Worm (Caenorhabditis elegans) whole organism, young adult: Measurements from ENCODE around the gene F31F6.3.
A peak's percentile ranks its signal among the peaks of the same experiment; 100 is the strongest.

Experiments
- F22D6.2 ChIP-seq: sonication (generic microtip); optimal IDR thresholded peaks from 2 replicates; lab custom pipeline; 2016; ENCODE audit warnings: mild to moderate bottlenecking, missing genetic modification characterization, missing compliant biosample characterization
- F49E8.2 ChIP-seq: sonication (generic microtip); optimal IDR thresholded peaks from 3 replicates; lab custom pipeline; 2017; ENCODE audit warnings: missing genetic modification characterization, mild to moderate bottlenecking, missing compliant biosample characterization, antibody characterized with exemption, moderate library complexity; ENCODE audit not compliant: insufficient read depth
- F57C9.4 ChIP-seq: sonication (generic microtip); optimal IDR thresholded peaks from 2 replicates; lab custom pipeline; 2017; ENCODE audit warnings: mild to moderate bottlenecking, missing genetic modification characterization, missing compliant biosample characterization
- T07F8.4 ChIP-seq: sonication (generic microtip); optimal IDR thresholded peaks from 2 replicates; lab custom pipeline; 2016; ENCODE audit warnings: mild to moderate bottlenecking, missing genetic modification characterization, moderate library complexity, missing compliant biosample characterization
- Y95B8A.8 ChIP-seq: fragments of 200-800 bp; sonication (Bioruptor generic); IDR thresholded peaks from 2 replicates; pipeline ENCODE4 v1.3.6; 2022; ENCODE audit warnings: missing genetic modification reagents, missing genetic modification characterization, missing compliant biosample characterization
- ZK185.1 ChIP-seq: sonication (generic microtip); optimal IDR thresholded peaks from 2 replicates; lab custom pipeline; 2016; ENCODE audit warnings: mild to moderate bottlenecking, missing genetic modification characterization, missing compliant biosample characterization; ENCODE audit not compliant: poor library complexity, severe bottlenecking
- attf-5 ChIP-seq: fragments of 200-800 bp; sonication (Bioruptor generic); optimal IDR thresholded peaks from 2 replicates; lab custom pipeline; 2018; ENCODE audit warnings: mild to moderate bottlenecking, missing genetic modification characterization, missing compliant biosample characterization
- bed-2 ChIP-seq: fragments of 200-800 bp; sonication (Bioruptor generic); IDR thresholded peaks from 2 replicates; pipeline ENCODE4 v1.3.6; 2022; ENCODE audit warnings: missing genetic modification reagents, missing genetic modification characterization, missing compliant biosample characterization
- ceh-100 ChIP-seq: fragments of 200-800 bp; sonication (Bioruptor generic); IDR thresholded peaks from 2 replicates; pipeline ENCODE4 v1.3.6; 2022; ENCODE audit warnings: missing genetic modification reagents, missing genetic modification characterization, missing compliant biosample characterization
- ceh-27 ChIP-seq: fragments of 200-800 bp; sonication (Bioruptor generic); optimal IDR thresholded peaks from 2 replicates; lab custom pipeline; 2018; ENCODE audit warnings: mild to moderate bottlenecking, missing genetic modification characterization, moderate library complexity, missing compliant biosample characterization
- dpl-1 ChIP-seq: fragments of 150-350 bp; optimal IDR thresholded peaks from 2 replicates; lab custom pipeline; 2014; ENCODE audit warnings: missing biosample characterization, missing genetic modification reagents, missing genetic modification characterization
- hmg-1.2 ChIP-seq: fragments of 200-800 bp; sonication (Bioruptor generic); IDR thresholded peaks from 2 replicates; pipeline ENCODE4 v1.3.6; 2022; ENCODE audit warnings: missing genetic modification reagents, missing genetic modification characterization, missing compliant biosample characterization
- let-607 ChIP-seq, 2 experiments: fragments of 200-800 bp in 1 of 2; sonication (Bioruptor generic) in 1 of 2; sonication (generic microtip) in 1 of 2; optimal IDR thresholded peaks; 2 replicates each; lab custom pipeline; 2016 to 2018; ENCODE audit warnings: mild to moderate bottlenecking in 2 of 2, missing compliant biosample characterization in 2 of 2, missing genetic modification characterization in 2 of 2, moderate library complexity in 2 of 2, missing genotype in 1 of 2
- lin-35 ChIP-seq, 3 experiments: fragments of 150-350 bp in 2 of 3; sonication (generic microtip) in 1 of 3; optimal IDR thresholded peaks; 2 replicates each; lab custom pipeline; 2014 to 2018; ENCODE audit warnings: missing biosample characterization in 3 of 3, missing genetic modification characterization in 3 of 3, missing genetic modification reagents in 3 of 3
- lin-54 ChIP-seq: fragments of 200-800 bp; sonication (Bioruptor generic); optimal IDR thresholded peaks from 2 replicates; lab custom pipeline; 2018; ENCODE audit warnings: mild to moderate bottlenecking, missing genetic modification characterization, missing compliant biosample characterization
- lir-1 ChIP-seq: fragments of 200-800 bp; sonication (Bioruptor generic); conservative IDR thresholded peaks from 2 replicates; pipeline ENCODE4 v1.3.6; 2022; ENCODE audit warnings: missing genetic modification reagents, missing genetic modification characterization, missing compliant biosample characterization
- lsl-1 ChIP-seq: fragments of 200-800 bp; sonication (Bioruptor generic); optimal IDR thresholded peaks from 2 replicates; lab custom pipeline; 2018; ENCODE audit warnings: mild to moderate bottlenecking, missing genetic modification characterization, moderate library complexity, missing compliant biosample characterization
- lsy-27 ChIP-seq: sonication (generic microtip); optimal IDR thresholded peaks from 2 replicates; lab custom pipeline; 2017; ENCODE audit warnings: missing genetic modification characterization, mild to moderate bottlenecking, missing compliant biosample characterization, antibody characterized with exemption, missing genotype, borderline replicate concordance; ENCODE audit not compliant: insufficient read depth
- madf-10 ChIP-seq: sonication (generic microtip); optimal IDR thresholded peaks from 2 replicates; lab custom pipeline; 2016; ENCODE audit warnings: mild to moderate bottlenecking, missing genetic modification characterization, missing compliant biosample characterization
- madf-6 ChIP-seq: fragments of 200-800 bp; sonication (Bioruptor generic); IDR thresholded peaks from 2 replicates; pipeline ENCODE4 v1.3.6; 2022; ENCODE audit warnings: missing genetic modification reagents, missing genetic modification characterization, missing compliant biosample characterization
- mcd-1 ChIP-seq: fragments of 200-800 bp; sonication (Bioruptor generic); IDR thresholded peaks from 2 replicates; pipeline ENCODE4 v1.3.6; 2022; ENCODE audit warnings: missing genetic modification reagents, missing genetic modification characterization, missing compliant biosample characterization
- mel-28 ChIP-seq: sonication (generic microtip); optimal IDR thresholded peaks from 2 replicates; lab custom pipeline; 2016; ENCODE audit warnings: borderline replicate concordance, mild to moderate bottlenecking, missing genetic modification characterization, missing compliant biosample characterization
- nhr-27 ChIP-seq: fragments of 200-800 bp; sonication (Bioruptor generic); optimal IDR thresholded peaks from 2 replicates; lab custom pipeline; 2018; ENCODE audit warnings: mild to moderate bottlenecking, missing genetic modification characterization, moderate library complexity, missing compliant biosample characterization
- nhr-80 ChIP-seq: sonication (generic microtip); optimal IDR thresholded peaks from 2 replicates; lab custom pipeline; 2016; ENCODE audit warnings: missing genetic modification characterization, missing compliant biosample characterization
- nhr-90 ChIP-seq: sonication (generic microtip); optimal IDR thresholded peaks from 2 replicates; lab custom pipeline; 2016; ENCODE audit warnings: missing genotype, mild to moderate bottlenecking, missing genetic modification characterization, missing compliant biosample characterization
- sea-2 ChIP-seq: fragments of 200-800 bp; sonication (Bioruptor generic); IDR thresholded peaks from 2 replicates; pipeline ENCODE4 v1.3.6; 2022; ENCODE audit warnings: missing genetic modification characterization, missing compliant biosample characterization
- snpc-1.3 ChIP-seq: sonication (generic microtip); optimal IDR thresholded peaks from 2 replicates; lab custom pipeline; 2017; ENCODE audit warnings: missing genetic modification characterization, mild to moderate bottlenecking, missing compliant biosample characterization, antibody characterized with exemption, moderate library complexity, missing genotype, missing genetic modification reagents; ENCODE audit not compliant: insufficient read depth
- snpc-3.4 ChIP-seq: sonication (generic microtip); optimal IDR thresholded peaks from 2 replicates; lab custom pipeline; 2017; ENCODE audit warnings: missing genetic modification characterization, mild to moderate bottlenecking, missing compliant biosample characterization, antibody characterized with exemption, moderate library complexity, missing genotype, missing genetic modification reagents
- tbp1 ChIP-seq: fragments of 200-800 bp; sonication (Bioruptor generic); optimal IDR thresholded peaks from 2 replicates; lab custom pipeline; 2018; ENCODE audit warnings: mild to moderate bottlenecking, missing genetic modification characterization, missing compliant biosample characterization
- tlf-1 ChIP-seq: fragments of 200-800 bp; sonication (Bioruptor generic); optimal IDR thresholded peaks from 2 replicates; lab custom pipeline; 2018; ENCODE audit warnings: mild to moderate bottlenecking, missing genetic modification characterization, missing compliant biosample characterization
- unc-62 ChIP-seq: fragments of 150-350 bp; optimal IDR thresholded peaks from 2 replicates; lab custom pipeline; 2014; ENCODE audit warnings: missing biosample characterization, missing genetic modification reagents, missing genetic modification characterization
- xnd-1 ChIP-seq: sonication (generic microtip); optimal IDR thresholded peaks from 2 replicates; lab custom pipeline; 2016; ENCODE audit warnings: missing genotype, missing genetic modification reagents, missing genetic modification characterization, missing compliant biosample characterization
- zfh-2 ChIP-seq: fragments of 200-800 bp; sonication (Bioruptor generic); conservative IDR thresholded peaks from 2 replicates; pipeline ENCODE4 v1.3.6; 2022; ENCODE audit warnings: missing genetic modification reagents, missing genetic modification characterization, missing compliant biosample characterization
- zim-3 ChIP-seq: sonication (generic microtip); optimal IDR thresholded peaks from 2 replicates; lab custom pipeline; 2017; ENCODE audit warnings: mild to moderate bottlenecking, missing genetic modification characterization, moderate library complexity, missing compliant biosample characterization
- ztf-18 ChIP-seq: sonication (generic microtip); optimal IDR thresholded peaks from 2 replicates; lab custom pipeline; 2016; ENCODE audit warnings: missing genotype, mild to moderate bottlenecking, missing genetic modification characterization, missing compliant biosample characterization
- ztf-22 ChIP-seq: fragments of 200-800 bp; sonication (Bioruptor generic); optimal IDR thresholded peaks from 2 replicates; lab custom pipeline; 2018; ENCODE audit warnings: mild to moderate bottlenecking, missing genetic modification characterization, moderate library complexity, missing compliant biosample characterization
- ztf-26 ChIP-seq: sonication (generic microtip); optimal IDR thresholded peaks from 2 replicates; lab custom pipeline; 2017; ENCODE audit warnings: missing genetic modification characterization, missing compliant biosample characterization

F31F6.3 gene

ce11 chrX:14853712-14854217 lies 18.9 kb downstream of the F31F6.3 start, which contains the start of the genes C27C12.1 and C27C12.4 (continued):
- TF ChIP-seq ceh-27 (GFP tag; lab: Kevin White, UChicago): peak; percentile 80
- TF ChIP-seq lsy-27: no peak
- TF ChIP-seq zim-3 (tag; lab: Kevin White, UChicago): no peak
- peak; percentile 83 for TF ChIP-seq nhr-80 (tag; lab: Kevin White, UChicago)
- TF ChIP-seq Y95B8A.8 (GFP tag; lab: Robert Waterston, UW): no peak
- 0 out of 2 replicates have a peak, but pooled peaks have one; percentile 21 for TF ChIP-seq bed-2
- peak; percentile 38 for TF ChIP-seq ztf-26 (tag; lab: Kevin White, UChicago)
- no peak for TF ChIP-seq nhr-90 (tag; lab: Kevin White, UChicago)
- TF ChIP-seq lir-1 (GFP tag; lab: Robert Waterston, UW): 0 out of 2 replicates have a peak, but pooled peaks have one; percentile 44
- TF ChIP-seq ZK185.1 (tag; lab: Kevin White, UChicago): peak; percentile 90
- no peak for TF ChIP-seq T07F8.4 (tag; lab: Kevin White, UChicago)
- no peak for TF ChIP-seq sea-2 (GFP tag; lab: Robert Waterston, UW)
- no peak for TF ChIP-seq snpc-3.4 (tag; lab: Kevin White, UChicago)
- no peak for TF ChIP-seq nhr-27
- no peak for TF ChIP-seq F57C9.4 (tag; lab: Kevin White, UChicago)
- TF ChIP-seq lsl-1 (GFP tag; lab: Kevin White, UChicago): no peak
- TF ChIP-seq mel-28 (tag; lab: Kevin White, UChicago): no peak
- TF ChIP-seq mcd-1: peak; percentile 62
- no peak for TF ChIP-seq tbp1 (GFP tag; lab: Kevin White, UChicago)
- TF ChIP-seq madf-10 (tag; lab: Kevin White, UChicago): peak; percentile 37
- TF ChIP-seq attf-5: peak; percentile 81
- peak; percentile 31 for TF ChIP-seq ztf-18
- peak; percentile 9 to 48 for TF ChIP-seq let-607 (tag; optimal IDR thresholded peaks at IDR 0.05; lab: Kevin White, UChicago)
- peak; percentile 0 for TF ChIP-seq snpc-1.3
- TF ChIP-seq F22D6.2 (tag; lab: Kevin White, UChicago): peak; percentile 14
- peak; percentile 10 for TF ChIP-seq tlf-1 (GFP tag; lab: Kevin White, UChicago)
- TF ChIP-seq, all 124 proteins: peak for 32

ce11 chrX:14851904-14852303 lies 20.8 kb downstream of the F31F6.3 start:
- TF ChIP-seq zfh-2 (GFP tag; lab: Robert Waterston, UW): no peak
- no peak for TF ChIP-seq lin-35 (GFP tag; optimal IDR thresholded peaks at IDR 0.05; lab: Kevin White, UChicago)
- no peak for TF ChIP-seq ceh-100 (GFP tag; lab: Robert Waterston, UW)
- no peak for TF ChIP-seq lin-54 (GFP tag; lab: Kevin White, UChicago)
- TF ChIP-seq ztf-18: no peak
- no peak for TF ChIP-seq tlf-1 (GFP tag; lab: Kevin White, UChicago)
- no peak for TF ChIP-seq snpc-1.3
- TF ChIP-seq F49E8.2 (tag; lab: Kevin White, UChicago): no peak
- TF ChIP-seq ZK185.1 (tag; lab: Kevin White, UChicago): no peak
- TF ChIP-seq snpc-3.4 (tag; lab: Kevin White, UChicago): no peak
- TF ChIP-seq hmg-1.2 (GFP tag; lab: Robert Waterston, UW): no peak
- no peak for TF ChIP-seq unc-62 (GFP tag; lab: Kevin White, UChicago)
- TF ChIP-seq xnd-1 (tag; lab: Kevin White, UChicago): no peak
- TF ChIP-seq F22D6.2 (tag; lab: Kevin White, UChicago): no peak
- TF ChIP-seq ztf-22: no peak
- TF ChIP-seq dpl-1 (GFP tag; lab: Kevin White, UChicago): no peak
- TF ChIP-seq madf-6: no peak
